Worm (Caenorhabditis elegans) whole organism, L3 larva: ENCODE measurements around the gene kin-30.

Source experiments
- R02D3.7 ChIP-seq: fragments of 150-350 bp; optimal IDR thresholded peaks from 2 replicates; lab custom pipeline; 2014; ENCODE audit warnings: missing biosample characterization, missing genetic modification characterization
- ama-1 ChIP-seq: fragments of 150-350 bp; optimal IDR thresholded peaks from 2 replicates; lab custom pipeline; 2018
- ceh-82 ChIP-seq: fragments of 150-350 bp; optimal IDR thresholded peaks from 2 replicates; lab custom pipeline; 2014; ENCODE audit warnings: missing biosample characterization, missing genetic modification characterization
- elt-1 ChIP-seq: fragments of 150-350 bp; optimal IDR thresholded peaks from 2 replicates; lab custom pipeline; 2014; ENCODE audit warnings: missing biosample characterization, missing genetic modification characterization
- eor-1 ChIP-seq, 2 experiments: fragments of 150-350 bp; optimal IDR thresholded peaks; 2 replicates each; lab custom pipeline; 2014 to 2018; ENCODE audit warnings: missing biosample characterization in 2 of 2, missing genetic modification characterization in 2 of 2
- fos-1 ChIP-seq: fragments of 150-350 bp; optimal IDR thresholded peaks from 2 replicates; lab custom pipeline; 2014; ENCODE audit warnings: missing biosample characterization, missing genetic modification characterization
- jun-1 ChIP-seq: fragments of 150-350 bp; optimal IDR thresholded peaks from 2 replicates; lab custom pipeline; 2014; ENCODE audit warnings: missing biosample characterization, missing genetic modification reagents, missing genetic modification characterization
- mdl-1 ChIP-seq: fragments of 150-350 bp; optimal IDR thresholded peaks from 2 replicates; lab custom pipeline; 2014; ENCODE audit warnings: missing biosample characterization, missing genetic modification characterization
- nhr-28 ChIP-seq: fragments of 150-350 bp; optimal IDR thresholded peaks from 2 replicates; lab custom pipeline; 2014; ENCODE audit warnings: missing biosample characterization, missing genetic modification characterization
- nhr-76 ChIP-seq: fragments of 150-350 bp; sonication (generic microtip); optimal IDR thresholded peaks from 5 replicates; lab custom pipeline; 2014; ENCODE audit warnings: missing biosample characterization, missing genetic modification characterization
- nhr-77 ChIP-seq: fragments of 150-350 bp; optimal IDR thresholded peaks from 2 replicates; lab custom pipeline; 2014; ENCODE audit warnings: missing biosample characterization, missing genetic modification characterization
- pha-4 ChIP-seq: fragments of 150-350 bp; optimal IDR thresholded peaks from 2 replicates; lab custom pipeline; 2014; ENCODE audit warnings: missing biosample characterization, missing genetic modification reagents, missing genetic modification characterization
- unc-39 ChIP-seq: sonication (generic microtip); optimal IDR thresholded peaks from 4 replicates; lab custom pipeline; 2017; ENCODE audit warnings: missing biosample characterization, missing genetic modification characterization
- unc-62 ChIP-seq: fragments of 150-350 bp; sonication (generic microtip); optimal IDR thresholded peaks from 4 replicates; lab custom pipeline; 2014; ENCODE audit warnings: missing biosample characterization, missing genetic modification reagents, missing genetic modification characterization

- TF ChIP-seq nhr-77 (tag; lab: Kevin White, UChicago) = no peak
- TF ChIP-seq jun-1 (tag; lab: Kevin White, UChicago) = no peak
- no peak for TF ChIP-seq eor-1 (tag; optimal IDR thresholded peaks at IDR 0.05; lab: Kevin White, UChicago)
- no peak for TF ChIP-seq fos-1 (tag; lab: Kevin White, UChicago)
- TF ChIP-seq nhr-28 (tag; lab: Kevin White, UChicago) = no peak
- TF ChIP-seq ama-1 = no peak
- TF ChIP-seq ceh-82 (tag; lab: Kevin White, UChicago) = no peak
- no peak for TF ChIP-seq nhr-76 (tag; lab: Kevin White, UChicago)
- no peak for TF ChIP-seq unc-39 (tag; lab: Kevin White, UChicago)
- TF ChIP-seq unc-62 (GFP tag; lab: Kevin White, UChicago) = no peak
- no peak for TF ChIP-seq R02D3.7 (tag; lab: Kevin White, UChicago)
- TF ChIP-seq elt-1 (tag; lab: Kevin White, UChicago) = no peak
- TF ChIP-seq mdl-1 (tag; lab: Kevin White, UChicago) = no peak
- no peak for TF ChIP-seq pha-4
Measured at ce11 chrV:15259049-15259448, 14.5 kb downstream of the kin-30 start, which contains the start of gene srsx-37.
